Worm (Caenorhabditis elegans) whole organism, L1 larva: ENCODE measurements around the gene R160.5.

Source experiments
- nhr-12 ChIP-seq: sonication (generic microtip); optimal IDR thresholded peaks from 2 replicates; lab custom pipeline; 2017; ENCODE audit warnings: missing biosample characterization, missing genetic modification characterization
- pag-3 ChIP-seq: sonication (generic microtip); optimal IDR thresholded peaks from 2 replicates; lab custom pipeline; 2017; ENCODE audit warnings: missing genetic modification characterization, mild to moderate bottlenecking, missing compliant biosample characterization, antibody characterized with exemption, borderline replicate concordance; ENCODE audit not compliant: insufficient read depth

DNA sequence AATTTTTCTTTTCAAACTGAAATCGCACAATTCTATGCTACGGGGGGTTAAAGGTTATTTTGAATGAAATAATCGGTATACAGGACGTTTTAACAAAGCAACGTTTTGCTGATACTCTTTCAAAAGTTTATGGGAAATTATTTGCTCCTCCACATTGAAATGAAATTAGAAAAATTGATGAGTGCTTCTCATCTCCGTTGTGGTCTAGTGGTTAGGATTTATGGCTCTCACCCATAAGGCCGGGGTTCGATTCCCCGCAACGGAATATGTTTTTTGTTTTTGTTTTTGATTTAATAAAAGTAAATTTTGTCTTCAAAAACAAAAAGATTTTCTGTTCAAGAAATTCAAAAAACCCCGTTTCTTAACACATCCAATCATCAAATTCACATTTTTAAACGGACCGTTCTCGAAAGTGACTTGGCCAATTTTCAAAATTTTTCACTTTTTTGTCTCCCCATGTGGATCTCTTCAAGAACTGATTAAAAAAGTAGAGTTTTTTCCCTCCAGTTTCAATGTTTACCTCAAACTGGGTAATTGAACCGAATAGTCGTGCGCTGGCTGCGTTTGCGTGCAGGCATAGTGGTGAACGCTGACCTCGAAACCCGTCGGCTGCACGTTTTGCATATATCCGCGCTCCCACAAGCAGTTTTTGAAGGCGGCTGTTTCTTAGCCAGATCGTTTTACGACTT lies 39.1 kb upstream of the R160.5 start:
- TF ChIP-seq nhr-12 (tag; lab: Kevin White, UChicago) = no peak
- TF ChIP-seq pag-3 (tag; lab: Kevin White, UChicago) = no peak
